Worm (Caenorhabditis elegans): ENCODE results near the gene myo-6.

myo-6 gene

DNA sequence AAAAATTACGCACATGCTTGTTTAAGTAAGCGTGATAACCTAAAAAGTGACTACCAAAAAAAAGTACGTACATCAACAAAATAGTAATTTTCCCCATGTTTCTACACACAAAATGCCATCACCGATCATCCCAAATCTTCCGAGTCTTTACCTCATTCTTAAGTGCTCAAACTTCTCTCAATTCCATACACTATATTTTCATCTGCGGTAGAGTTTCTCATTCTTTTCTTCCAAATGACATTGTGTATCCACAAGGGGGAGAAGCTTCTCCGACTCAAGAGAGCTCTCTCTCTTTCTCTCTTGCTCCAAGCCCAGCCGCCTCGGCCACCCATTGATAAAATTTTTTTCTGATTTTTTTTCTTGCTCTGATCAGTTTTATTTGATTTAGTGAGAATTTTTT, at the start of gene myo-6:
Gene myo-6 (plus strand): TSS at position 301 of the 400 bp plus-strand sequence.
- TF ChIP-seq blmp-1 (tag; optimal IDR thresholded peaks at IDR 0.05) (no peak), elt-2 (tag; optimal IDR thresholded peaks at IDR 0.05) (no peak), C34B4.2 (tag; optimal IDR thresholded peaks at IDR 0.05) (no peak), unc-98 (GFP tag; IDR thresholded peaks at IDR 0.05) (no peak), nhr-77 (tag; optimal IDR thresholded peaks at IDR 0.05) (peak; percentile 4), rnt-1 (tag; optimal IDR thresholded peaks at IDR 0.05) (peak; percentile 37), efl-1 (optimal IDR thresholded peaks at IDR 0.05) (no peak), efl-1 (GFP tag; optimal IDR thresholded peaks at IDR 0.05 in 1 of 2) (peak in 1 of 2 experiments; percentile 86)

DNA sequence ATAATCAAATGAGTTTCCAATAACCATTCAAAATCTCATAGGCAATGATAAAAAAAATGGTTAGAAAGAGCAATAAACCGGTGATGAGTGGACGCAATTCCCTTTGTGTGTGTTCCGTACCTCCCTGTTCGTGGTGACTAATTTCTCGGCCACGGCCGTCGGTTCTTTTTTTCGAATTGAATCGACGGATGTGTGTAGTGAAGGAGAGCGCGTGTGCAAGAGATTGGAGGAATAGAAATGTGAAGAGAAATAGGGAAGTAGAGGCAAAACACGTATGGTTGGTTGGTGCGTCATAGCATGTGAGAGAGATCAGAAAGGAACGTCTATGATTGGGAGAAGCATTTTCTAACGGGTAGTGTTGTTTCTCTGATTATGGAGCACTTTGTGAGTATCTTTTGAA, 49.8 kb upstream of the myo-6 start:
- TF ChIP-seq fkh-10 (GFP tag; optimal IDR thresholded peaks at IDR 0.05) (no peak), elt-2 (tag; optimal IDR thresholded peaks at IDR 0.05) (no peak), nhr-20 (tag; optimal IDR thresholded peaks at IDR 0.05) (peak; percentile 21), fkh-4 (tag; optimal IDR thresholded peaks at IDR 0.05; ENCODE audit: borderline replicate concordance) (no peak), ceh-82 (tag; optimal IDR thresholded peaks at IDR 0.05) (peak in 1 of 3 experiments; percentile 69), ztf-11 (tag; optimal IDR thresholded peaks at IDR 0.05) (no peak), aha-1 (tag; optimal IDR thresholded peaks at IDR 0.05) (no peak), fkh-8 (tag; optimal IDR thresholded peaks at IDR 0.05) (peak; percentile 77), pax-3 (tag; optimal IDR thresholded peaks at IDR 0.05) (no peak), nhr-71 (tag; optimal IDR thresholded peaks at IDR 0.05) (peak; percentile 48), egl-27 (tag; optimal IDR thresholded peaks at IDR 0.05) (no peak), unc-30 (tag; optimal IDR thresholded peaks at IDR 0.05) (no peak), blmp-1 (tag; optimal IDR thresholded peaks at IDR 0.05) (peak; percentile 58), Y116A8C.19 (tag; optimal IDR thresholded peaks at IDR 0.05; ENCODE audit: borderline replicate concordance) (no peak), C04F5.9 (tag; optimal IDR thresholded peaks at IDR 0.05) (no peak), skn-1 (tag; optimal IDR thresholded peaks at IDR 0.05) (peak; percentile 68), hlh-17 (GFP tag; optimal IDR thresholded peaks at IDR 0.05; ENCODE audit: borderline replicate concordance) (no peak), tbx-2 (tag; optimal IDR thresholded peaks at IDR 0.05) (no peak), ces-1 (GFP tag; optimal IDR thresholded peaks at IDR 0.05) (no peak), nhr-12 (tag; optimal IDR thresholded peaks at IDR 0.05) (no peak), unc-62 (GFP tag; optimal IDR thresholded peaks at IDR 0.05) (no peak), nhr-85 (tag) (peak; percentile 59), nhr-237 (tag; optimal IDR thresholded peaks at IDR 0.05) (no peak), mef-2 (tag; optimal IDR thresholded peaks at IDR 0.05) (no peak), ama-1 (optimal IDR thresholded peaks at IDR 0.05) (no peak), C34B4.2 (tag; optimal IDR thresholded peaks at IDR 0.05) (no peak), jun-1 (tag; optimal IDR thresholded peaks at IDR 0.05) (peak; percentile 18), grh-1 (GFP tag; IDR thresholded peaks at IDR 0.05) (no peak), lin-39 (tag; optimal IDR thresholded peaks at IDR 0.05) (no peak), sox-4 (tag; optimal IDR thresholded peaks at IDR 0.05) (no peak), lin-35 (GFP tag; optimal IDR thresholded peaks at IDR 0.05) (peak; percentile 36 to 58), aly-2 (tag; optimal IDR thresholded peaks at IDR 0.05) (no peak), lin-14 (GFP tag; optimal IDR thresholded peaks at IDR 0.05) (peak; percentile 98), fos-1 (tag; optimal IDR thresholded peaks at IDR 0.05) (peak; percentile 37), swsn-7 (tag; optimal IDR thresholded peaks at IDR 0.05) (peak; percentile 9), mdl-1 (tag; optimal IDR thresholded peaks at IDR 0.05) (peak in 1 of 2 experiments; percentile 66), ceh-90 (tag; optimal IDR thresholded peaks at IDR 0.05) (no peak), mep-1 (tag; optimal IDR thresholded peaks at IDR 0.05) (no peak), dpl-1 (GFP tag; optimal IDR thresholded peaks at IDR 0.05) (peak in 2 of 3 experiments; percentile 34 to 60), efl-1 (optimal IDR thresholded peaks at IDR 0.05) (peak; percentile 36 to 41), efl-1 (GFP tag; optimal IDR thresholded peaks at IDR 0.05 in 1 of 2) (peak; percentile 31 to 67), mab-9 (GFP tag; IDR thresholded peaks at IDR 0.05) (no peak), dsc-1 (tag; optimal IDR thresholded peaks at IDR 0.05) (no peak), xbp-1 (tag; optimal IDR thresholded peaks at IDR 0.05) (peak; percentile 13), lin-15B (tag; optimal IDR thresholded peaks at IDR 0.05) (peak; percentile 4), F16B12.6 (tag; optimal IDR thresholded peaks at IDR 0.05) (peak; percentile 56), rnt-1 (tag; optimal IDR thresholded peaks at IDR 0.05) (no peak), tlp-1 (tag; optimal IDR thresholded peaks at IDR 0.05) (no peak), ztf-4 (tag; optimal IDR thresholded peaks at IDR 0.05) (no peak)
